Fruit fly (Drosophila melanogaster) whole organism, prepupa: Measurements from ENCODE around the gene Agpat3.

ENCODE experiments used
- Blimp-1 ChIP-seq: fragments of 200-800 bp; sonication (Bioruptor generic); optimal IDR thresholded peaks from 3 replicates; lab custom pipeline; 2017; ENCODE audit warnings: missing biosample characterization, missing genetic modification characterization, mild to moderate bottlenecking, moderate library complexity, missing genetic modification reagents
- CG15336 ChIP-seq: fragments of 200-800 bp; sonication (Bioruptor generic); IDR thresholded peaks from 2 replicates; pipeline ENCODE4 v1.3.6; 2022; ENCODE audit warnings: missing biosample characterization, missing genetic modification characterization
- CG3032 ChIP-seq: fragments of 200-800 bp; optimal IDR thresholded peaks from 2 replicates; lab custom pipeline; 2019; ENCODE audit warnings: missing biosample characterization, mild to moderate bottlenecking, missing genetic modification characterization, moderate library complexity
- Gug ChIP-seq: fragments of 200-800 bp; sonication (Bioruptor generic); IDR thresholded peaks from 2 replicates; pipeline ENCODE4 v1.3.6; 2022; ENCODE audit warnings: missing biosample characterization, missing genetic modification characterization
- Hr39 ChIP-seq: fragments of 200-800 bp; sonication (Bioruptor generic); optimal IDR thresholded peaks from 2 replicates; lab custom pipeline; 2016; ENCODE audit warnings: missing biosample characterization, missing genetic modification characterization
- Lpt ChIP-seq: fragments of 200-800 bp; sonication (Bioruptor generic); optimal IDR thresholded peaks from 3 replicates; lab custom pipeline; 2016; ENCODE audit warnings: missing biosample characterization, missing genetic modification characterization
- acj6 ChIP-seq: fragments of 200-800 bp; sonication (Bioruptor generic); optimal IDR thresholded peaks from 3 replicates; lab custom pipeline; 2016; ENCODE audit warnings: missing biosample characterization, missing genetic modification characterization
- net ChIP-seq: fragments of 200-800 bp; sonication (Bioruptor generic); optimal IDR thresholded peaks from 3 replicates; lab custom pipeline; 2016; ENCODE audit warnings: missing biosample characterization, missing genetic modification characterization
- spab ChIP-seq: fragments of 200-800 bp; sonication (Bioruptor generic); optimal IDR thresholded peaks from 2 replicates; lab custom pipeline; 2017; ENCODE audit warnings: missing biosample characterization, mild to moderate bottlenecking, missing genetic modification characterization, missing genetic modification reagents

DNA sequence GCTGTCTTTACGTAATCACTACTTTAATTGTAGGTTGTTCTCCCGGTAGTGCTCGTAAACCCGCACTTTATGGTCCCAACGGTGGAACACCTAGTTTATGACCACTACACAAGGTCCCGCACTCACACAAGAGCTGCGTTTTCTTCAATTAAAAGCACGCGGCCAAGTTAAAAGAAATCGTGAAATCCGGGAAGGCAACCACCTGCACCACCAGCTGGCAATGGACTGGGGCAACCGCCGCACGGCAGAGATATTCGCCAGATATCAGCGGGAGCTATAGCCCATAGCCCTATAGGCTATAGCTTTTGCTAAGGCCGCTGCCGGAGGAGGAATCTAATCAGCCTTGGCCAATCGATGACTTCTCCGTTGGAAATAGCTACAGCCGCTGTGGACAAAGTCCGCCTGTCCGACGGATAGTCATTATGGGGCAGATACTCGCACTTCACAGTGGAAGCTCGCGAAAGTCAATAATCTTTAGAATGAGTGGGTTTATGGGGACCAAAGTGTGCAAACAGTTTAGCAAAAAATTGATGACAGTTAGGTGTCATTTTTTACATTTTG lies 1.5 kb downstream of the Agpat3 start:
- no peak for TF ChIP-seq Hr39 (GFP tag; lab: Kevin White, UChicago)
- TF ChIP-seq spab (GFP tag; lab: Kevin White, UChicago) = no peak
- no peak for TF ChIP-seq net (GFP tag; lab: Kevin White, UChicago)
- no peak for TF ChIP-seq CG3032 (tag; lab: Kevin White, UChicago)
- TF ChIP-seq acj6 = no peak
- TF ChIP-seq Blimp-1 (GFP tag; lab: Kevin White, UChicago) = no peak
- no peak for TF ChIP-seq CG15336 (GFP tag; lab: Robert Waterston, UW)
- no peak for TF ChIP-seq Lpt
- no peak for TF ChIP-seq Gug (GFP tag; lab: Robert Waterston, UW)
